Worm (Caenorhabditis elegans) whole organism, L4/young adult: Measurements from ENCODE around the gene cki-2.

Experiments
- W03F9.2 ChIP-seq: fragments of 150-350 bp; optimal IDR thresholded peaks from 2 replicates; lab custom pipeline; 2014; ENCODE audit warnings: missing biosample characterization, missing genetic modification characterization
- him-1 ChIP-seq: sonication (generic microtip); optimal IDR thresholded peaks from 2 replicates; lab custom pipeline; 2016; ENCODE audit warnings: missing genotype, missing genetic modification reagents, missing genetic modification characterization, missing compliant biosample characterization

DNA sequence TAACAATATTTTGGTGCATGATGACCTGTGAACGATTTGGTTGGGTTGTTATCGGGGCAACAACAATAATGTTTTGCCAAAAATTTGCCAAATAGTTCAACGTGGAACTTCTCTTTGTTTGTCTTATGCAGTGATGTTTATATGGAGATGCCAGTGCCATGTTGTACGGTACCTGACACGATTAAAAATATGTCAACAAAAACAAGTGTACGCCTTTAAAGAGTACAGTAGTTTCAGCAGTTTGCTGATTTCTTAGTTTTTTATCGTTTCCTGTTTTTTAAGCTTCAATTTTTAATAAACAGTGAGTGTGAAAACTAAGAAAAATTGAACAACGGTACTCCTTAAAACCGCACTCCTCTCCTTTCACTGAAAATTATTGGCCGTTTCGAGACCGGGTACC, 38.0 kb upstream of the cki-2 start:
- TF ChIP-seq W03F9.2 (tag; lab: Kevin White, UChicago) = no peak
- TF ChIP-seq him-1 (tag; lab: Kevin White, UChicago) = no peak
